Worm (Caenorhabditis elegans): ENCODE measurements around the gene ptr-14.

DNA sequence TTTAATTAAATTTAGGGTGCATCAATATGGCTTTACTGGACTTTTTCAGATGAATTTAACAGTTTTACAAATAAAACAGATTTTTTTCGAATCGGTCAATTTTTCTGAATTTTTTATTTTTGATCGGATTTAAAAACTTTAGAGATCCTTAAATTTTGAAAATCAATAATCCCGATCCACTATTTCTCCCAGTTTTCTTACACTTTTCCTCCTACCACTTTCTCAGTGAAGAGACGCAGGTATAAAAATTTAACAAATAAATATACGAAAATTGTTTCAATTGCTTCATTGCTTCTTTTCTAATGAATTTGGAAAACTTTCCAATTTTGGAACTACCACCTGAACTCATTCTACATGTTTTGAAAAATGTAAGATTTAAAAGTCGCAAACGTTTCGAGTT, 48.9 kb downstream of the ptr-14 start, which contains the start of gene K08C7.7:
- TF ChIP-seq zfh-2 (GFP tag; conservative IDR thresholded peaks at IDR 0.05) (no peak), lin-35 (GFP tag; optimal IDR thresholded peaks at IDR 0.05) (no peak), ztf-18 (tag; optimal IDR thresholded peaks at IDR 0.05) (no peak), egrh-3 (GFP tag; IDR thresholded peaks at IDR 0.05) (no peak), lin-54 (GFP tag; optimal IDR thresholded peaks at IDR 0.05) (no peak), ama-1 (optimal IDR thresholded peaks at IDR 0.05) (no peak), ama-1 (GFP tag; optimal IDR thresholded peaks at IDR 0.05) (no peak), T26A5.8 (tag; optimal IDR thresholded peaks at IDR 0.05) (no peak), aptf-3 (GFP tag; IDR thresholded peaks at IDR 0.05) (no peak), F55B11.4 (tag; optimal IDR thresholded peaks at IDR 0.05; ENCODE audit: borderline replicate concordance, insufficient read depth) (no peak)
